Fruit fly (Drosophila melanogaster) whole organism, pupa: Measurements from ENCODE around the gene Sry-beta.
A peak's percentile ranks its signal among the peaks of the same experiment; 100 is the strongest.

Experiments used
- CG10348 ChIP-seq: fragments of 200-800 bp; sonication (Bioruptor generic); IDR thresholded peaks from 2 replicates; pipeline ENCODE4 v1.3.6; 2022; ENCODE audit warnings: missing biosample characterization, missing genetic modification characterization
- CG12605 ChIP-seq: fragments of 200-800 bp; sonication (Bioruptor generic); IDR thresholded peaks from 2 replicates; pipeline ENCODE4 v1.3.6; 2022; ENCODE audit warnings: missing biosample characterization, missing genetic modification characterization
- CG13204 ChIP-seq: fragments of 200-800 bp; sonication (Bioruptor generic); optimal IDR thresholded peaks from 2 replicates; lab custom pipeline; 2018; ENCODE audit warnings: missing biosample characterization, mild to moderate bottlenecking, missing genetic modification characterization, moderate library complexity
- CG14655 ChIP-seq: fragments of 200-800 bp; sonication (Bioruptor generic); optimal IDR thresholded peaks from 3 replicates; lab custom pipeline; 2017; ENCODE audit warnings: mild to moderate bottlenecking, missing biosample characterization, missing genetic modification reagents, missing genetic modification characterization
- CG15710 ChIP-seq: fragments of 200-800 bp; sonication (Bioruptor generic); optimal IDR thresholded peaks from 2 replicates; lab custom pipeline; 2018; ENCODE audit warnings: missing biosample characterization, mild to moderate bottlenecking, missing genetic modification characterization, moderate library complexity
- CG17806 ChIP-seq: fragments of 200-800 bp; sonication (Bioruptor generic); optimal IDR thresholded peaks from 2 replicates; lab custom pipeline; 2018; ENCODE audit warnings: missing biosample characterization, mild to moderate bottlenecking, missing genetic modification characterization, moderate library complexity
- CG32121 ChIP-seq: fragments of 200-800 bp; sonication (Bioruptor generic); IDR thresholded peaks from 2 replicates; pipeline ENCODE4 v1.3.6; 2022; ENCODE audit warnings: missing biosample characterization, missing genetic modification characterization
- CG34367 ChIP-seq: fragments of 200-800 bp; sonication (Bioruptor generic); optimal IDR thresholded peaks from 2 replicates; lab custom pipeline; 2018; ENCODE audit warnings: missing biosample characterization, mild to moderate bottlenecking, missing genetic modification characterization
- CG4496 ChIP-seq: fragments of 200-800 bp; sonication (Bioruptor generic); IDR thresholded peaks from 3 replicates; pipeline ENCODE4 v1.3.6; 2022; ENCODE audit warnings: missing biosample characterization, missing genetic modification characterization
- CG8159 ChIP-seq: fragments of 200-800 bp; sonication (Bioruptor generic); optimal IDR thresholded peaks from 3 replicates; lab custom pipeline; 2018; ENCODE audit warnings: missing biosample characterization, mild to moderate bottlenecking, missing genetic modification characterization, moderate library complexity
- CG8301 ChIP-seq: fragments of 200-800 bp; sonication (Bioruptor generic); optimal IDR thresholded peaks from 2 replicates; lab custom pipeline; 2018; ENCODE audit warnings: missing biosample characterization, mild to moderate bottlenecking, missing genetic modification characterization
- CG9948 ChIP-seq: fragments of 200-800 bp; sonication (Bioruptor generic); optimal IDR thresholded peaks from 2 replicates; lab custom pipeline; 2018; ENCODE audit warnings: missing biosample characterization, mild to moderate bottlenecking, missing genetic modification characterization, moderate library complexity
- D1 ChIP-seq: fragments of 200-800 bp; sonication (Bioruptor generic); optimal IDR thresholded peaks from 2 replicates; lab custom pipeline; 2018; ENCODE audit warnings: missing biosample characterization, mild to moderate bottlenecking, missing genetic modification characterization, moderate library complexity
- EcR ChIP-seq: fragments of 200-800 bp; sonication (Bioruptor generic); optimal IDR thresholded peaks from 3 replicates; lab custom pipeline; 2019; ENCODE audit warnings: missing biosample characterization, missing genetic modification characterization, mild to moderate bottlenecking, moderate library complexity, missing genetic modification reagents
- Ets98B ChIP-seq: fragments of 200-800 bp; sonication (Bioruptor generic); IDR thresholded peaks from 2 replicates; pipeline ENCODE4 v1.3.6; 2022; ENCODE audit warnings: missing biosample characterization, missing genetic modification characterization
- Pif1A ChIP-seq: fragments of 200-800 bp; sonication (Bioruptor generic); optimal IDR thresholded peaks from 3 replicates; lab custom pipeline; 2016; ENCODE audit warnings: missing biosample characterization, missing genetic modification characterization
- Pif1B ChIP-seq: fragments of 200-800 bp; sonication (Bioruptor generic); optimal IDR thresholded peaks from 3 replicates; lab custom pipeline; 2016; ENCODE audit warnings: missing biosample characterization, missing genetic modification characterization
- Snoo ChIP-seq: fragments of 200-800 bp; sonication (Bioruptor generic); optimal IDR thresholded peaks from 3 replicates; lab custom pipeline; 2017; ENCODE audit warnings: missing biosample characterization, mild to moderate bottlenecking, missing genetic modification characterization, inconsistent platforms
- fd96Ca ChIP-seq: fragments of 200-800 bp; sonication (Bioruptor generic); IDR thresholded peaks from 3 replicates; pipeline ENCODE4 v1.3.6; 2022; ENCODE audit warnings: missing biosample characterization, missing genetic modification characterization
- gl ChIP-seq: fragments of 200-800 bp; sonication (Bioruptor generic); optimal IDR thresholded peaks from 2 replicates; lab custom pipeline; 2018; ENCODE audit warnings: missing biosample characterization, mild to moderate bottlenecking, missing genetic modification characterization
- rn ChIP-seq: fragments of 200-800 bp; sonication (Bioruptor generic); IDR thresholded peaks from 2 replicates; pipeline ENCODE4 v1.3.6; 2022; ENCODE audit warnings: missing biosample characterization, missing genetic modification characterization

Gene Sry-beta

dm6 chr3R:30052455-30053046 is 13.0 kb downstream of the Sry-beta start, which contains the start of gene Jasper:
Gene Jasper (plus strand): TSS chr3R:30052514.
- TF ChIP-seq gl (tag; lab: Kevin White, UChicago) (no peak), CG34367 (tag; lab: Kevin White, UChicago) (no peak), CG12605 (GFP tag; lab: Robert Waterston, UW) (no peak), CG32121 (GFP tag; lab: Robert Waterston, UW) (no peak), CG9948 (no peak), CG10348 (no peak), CG8159 (tag; lab: Kevin White, UChicago) (no peak)

- TF ChIP-seq rn (no peak), Ets98B (peak; percentile 39; the same call in 1 of the 2 replicates), Snoo (tag; lab: Kevin White, UChicago) (peak; percentile 15), fd96Ca (GFP tag; lab: Robert Waterston, UW) (peak; percentile 46; the same call in 1 of the 3 replicates), CG34367 (tag; lab: Kevin White, UChicago) (no peak), CG9948 (no peak), CG13204 (no peak), CG14655 (GFP tag; lab: Kevin White, UChicago) (no peak), Pif1A (GFP tag; lab: Kevin White, UChicago) (no peak), CG15710 (peak; percentile 43), CG8159 (tag; lab: Kevin White, UChicago) (no peak), CG12605 (GFP tag; lab: Robert Waterston, UW) (no peak), CG17806 (tag; lab: Kevin White, UChicago) (peak; percentile 21)
Measured at dm6 chr3R:30055915-30056544, 16.5 kb downstream of the Sry-beta start, which contains the start of the genes Rpp14b and spn-A. Gene Rpp14b (plus strand): TSS chr3R:30055957. Gene spn-A (minus strand): TSS chr3R:30056037.

- TF ChIP-seq CG17806 (tag; lab: Kevin White, UChicago) (peak; percentile 82), CG12605 (GFP tag; lab: Robert Waterston, UW) (peak; percentile 74), rn (peak; percentile 73), CG4496 (GFP tag; lab: Robert Waterston, UW) (peak; percentile 90), Pif1B (no peak), D1 (tag; lab: Kevin White, UChicago) (no peak), CG8301 (tag; lab: Kevin White, UChicago) (peak; percentile 73), CG8159 (tag; lab: Kevin White, UChicago) (peak; percentile 77), Ets98B (peak; percentile 86), Snoo (tag; lab: Kevin White, UChicago) (peak; percentile 74), CG32121 (GFP tag; lab: Robert Waterston, UW) (peak; percentile 85), CG9948 (peak; percentile 64), CG13204 (no peak), CG15710 (peak; percentile 83), Pif1A (GFP tag; lab: Kevin White, UChicago) (no peak), CG34367 (tag; lab: Kevin White, UChicago) (peak; percentile 82), CG10348 (no peak), gl (tag; lab: Kevin White, UChicago) (peak; percentile 61), fd96Ca (GFP tag; lab: Robert Waterston, UW) (peak; percentile 77; the same call in 2 of the 3 replicates)
Measured at dm6 chr3R:30056592-30057135, 17.1 kb downstream of the Sry-beta start, which contains the start of the genes CG7950 and Rpp14a. Gene CG7950 (plus strand): TSS chr3R:30056859. Gene Rpp14a (plus strand): TSS chr3R:30056859.

dm6 chr3R:30058057-30058868 is 18.7 kb downstream of the Sry-beta start, which contains the start of gene sima:
Gene sima (plus strand): TSS chr3R:30058311.
- TF ChIP-seq CG10348 (no peak), CG8159 (tag; lab: Kevin White, UChicago) (peak; percentile 23), CG4496 (GFP tag; lab: Robert Waterston, UW) (0 out of 3 replicates have a peak, but pooled peaks have one; percentile 8), CG14655 (GFP tag; lab: Kevin White, UChicago) (no peak), CG17806 (tag; lab: Kevin White, UChicago) (peak; percentile 21), Ets98B (peak; percentile 64), D1 (tag; lab: Kevin White, UChicago) (no peak), CG34367 (tag; lab: Kevin White, UChicago) (peak; percentile 8), Pif1B (no peak), Pif1A (GFP tag; lab: Kevin White, UChicago) (peak; percentile 31), Snoo (tag; lab: Kevin White, UChicago) (peak; percentile 19), EcR (GFP tag; lab: Kevin White, UChicago) (no peak)

- TF ChIP-seq Ets98B (no peak), Snoo (tag; lab: Kevin White, UChicago) (no peak), CG34367 (tag; lab: Kevin White, UChicago) (no peak), fd96Ca (GFP tag; lab: Robert Waterston, UW) (no peak), Pif1A (GFP tag; lab: Kevin White, UChicago) (no peak), EcR (GFP tag; lab: Kevin White, UChicago) (peak; percentile 85), CG13204 (no peak), CG12605 (GFP tag; lab: Robert Waterston, UW) (no peak), CG17806 (tag; lab: Kevin White, UChicago) (no peak), CG8159 (tag; lab: Kevin White, UChicago) (peak; percentile 31), CG32121 (GFP tag; lab: Robert Waterston, UW) (no peak)
- TF ChIP-seq, all 21 proteins: peak for 2
Measured at dm6 chr3R:30059944-30060343, 20.4 kb downstream of the Sry-beta start.
